Worm (Caenorhabditis elegans): Measurements from ENCODE around the gene Y37E11B.10.

Y37E11B.10 gene

DNA sequence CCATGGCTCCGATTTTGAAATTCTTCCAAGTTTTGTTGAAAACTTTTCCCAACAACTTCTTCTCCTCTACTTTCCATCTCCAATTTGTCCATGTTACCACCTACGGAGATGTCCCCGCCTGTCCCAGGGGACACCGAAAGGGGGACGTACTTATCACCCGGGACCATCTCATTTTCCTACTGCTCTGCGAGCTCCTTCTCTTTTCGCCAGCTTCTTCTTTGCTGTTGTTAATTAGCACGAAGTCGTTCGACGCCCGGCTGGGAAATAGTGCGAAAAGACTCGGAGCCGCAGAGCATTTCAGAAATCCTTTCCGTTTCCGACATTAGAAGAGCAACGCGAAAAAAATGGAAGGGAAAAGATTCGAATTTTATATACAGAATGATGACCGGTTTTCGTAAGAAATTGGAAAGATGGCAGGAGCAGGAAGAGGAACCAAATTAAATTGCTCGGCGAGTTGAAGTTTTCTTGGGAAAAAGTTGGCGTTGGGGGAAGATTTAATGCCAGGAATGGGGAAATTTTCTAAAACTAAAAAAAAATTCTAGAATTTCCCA, 15.6 kb upstream of the Y37E11B.10 start:
- TF ChIP-seq lag-1 (GFP tag; IDR thresholded peaks at IDR 0.05) (no peak), zfh-2 (GFP tag; conservative IDR thresholded peaks at IDR 0.05) (0 out of 2 replicates have a peak, but pooled peaks have one; percentile 11), hlh-26 (GFP tag; conservative IDR thresholded peaks at IDR 0.05) (no peak), let-526 (GFP tag; IDR thresholded peaks at IDR 0.05) (no peak), lin-35 (GFP tag; optimal IDR thresholded peaks at IDR 0.05) (no peak), hmg-1.2 (GFP tag; IDR thresholded peaks at IDR 0.05) (no peak)

DNA sequence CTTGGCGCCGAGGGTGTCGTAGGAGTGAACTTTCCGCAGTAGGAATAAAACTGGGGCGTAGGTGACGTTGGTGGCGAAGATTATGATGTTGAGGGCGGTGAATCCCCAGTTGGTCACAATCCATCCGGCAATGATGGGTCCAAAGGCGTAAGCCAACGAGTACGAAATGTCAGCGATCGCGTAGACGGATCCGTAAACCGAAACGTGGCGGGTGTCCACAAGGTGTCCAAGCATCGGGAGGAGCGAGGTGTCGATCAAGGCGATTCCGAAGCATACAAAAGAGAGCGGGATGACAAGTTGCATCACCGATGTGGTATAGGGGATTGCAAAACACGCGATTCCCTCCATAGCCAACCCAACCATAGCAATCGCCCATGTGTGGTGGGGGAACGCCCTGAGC, 12.5 kb upstream of the Y37E11B.10 start:
- TF ChIP-seq ZK185.1 (tag; optimal IDR thresholded peaks at IDR 0.05; ENCODE audit: poor library complexity, severe bottlenecking) (no peak), madf-6 (GFP tag; IDR thresholded peaks at IDR 0.05) (0 out of 2 replicates have a peak, but pooled peaks have one; percentile 27)

DNA sequence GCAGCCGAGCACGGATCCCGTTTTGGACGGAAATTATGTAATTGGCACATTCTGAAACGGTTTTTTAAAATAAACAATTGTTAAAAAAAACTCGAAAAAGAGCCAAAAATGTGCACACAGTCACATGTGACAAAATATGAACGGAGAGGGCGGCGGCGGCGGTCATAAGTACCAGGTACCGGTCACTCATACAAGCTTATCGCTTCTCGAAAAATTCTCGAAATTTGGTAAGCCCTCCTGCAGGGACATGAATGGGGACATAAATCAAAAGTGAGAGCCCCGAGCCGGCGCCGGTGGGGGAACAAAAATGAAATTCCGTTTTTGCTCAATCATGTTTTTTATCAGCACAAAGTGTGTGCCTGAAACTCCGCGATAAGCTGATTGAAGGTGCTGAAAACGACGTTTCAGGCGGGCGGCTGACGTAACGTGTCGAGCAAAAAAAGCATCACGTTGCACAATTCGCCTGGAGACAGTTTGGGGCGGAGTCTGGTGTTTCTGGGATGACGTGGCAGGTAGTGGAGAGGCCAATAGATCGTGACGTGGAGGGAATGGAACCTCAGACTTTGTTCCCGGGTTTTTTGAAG, 6.8 kb upstream of the Y37E11B.10 start, which contains the start of gene ltah-1.2:
Gene ltah-1.2 (minus strand): TSS at position 51 of the 584 bp plus-strand sequence.
- no peak for TF ChIP-seq ceh-27 (GFP tag; optimal IDR thresholded peaks at IDR 0.05)
- no peak for TF ChIP-seq akir-1 (GFP tag; optimal IDR thresholded peaks at IDR 0.05)
- no peak for TF ChIP-seq him-1 (tag; optimal IDR thresholded peaks at IDR 0.05)
- TF ChIP-seq dpff-1 (tag; optimal IDR thresholded peaks at IDR 0.05) = no peak
- TF ChIP-seq ceh-58 (GFP tag; IDR thresholded peaks at IDR 0.05) = no peak
- no peak for TF ChIP-seq madf-3 (GFP tag; IDR thresholded peaks at IDR 0.05)
- no peak for TF ChIP-seq attf-3 (GFP tag; conservative IDR thresholded peaks at IDR 0.05)
- no peak for TF ChIP-seq pha-4 (tag; optimal IDR thresholded peaks at IDR 0.05)
- TF ChIP-seq atf-7 (tag; optimal IDR thresholded peaks at IDR 0.05) = peak; percentile 81
- no peak for TF ChIP-seq chd-7 (tag; optimal IDR thresholded peaks at IDR 0.05)
- TF ChIP-seq ets-4 (GFP tag; optimal IDR thresholded peaks at IDR 0.05) = peak; percentile 88
- TF ChIP-seq tbp1 (GFP tag; optimal IDR thresholded peaks at IDR 0.05) = peak; percentile 5
- TF ChIP-seq unc-130 (GFP tag; optimal IDR thresholded peaks at IDR 0.05) = no peak
- TF ChIP-seq F52B5.7 (tag; optimal IDR thresholded peaks at IDR 0.05) = no peak
- no peak for TF ChIP-seq ekl-4 (GFP tag; IDR thresholded peaks at IDR 0.05)
- no peak for TF ChIP-seq cebp-1 (GFP tag; IDR thresholded peaks at IDR 0.05)
- TF ChIP-seq cebp-1 (tag; optimal IDR thresholded peaks at IDR 0.05) = peak; percentile 57
- TF ChIP-seq efl-1 (GFP tag; optimal IDR thresholded peaks at IDR 0.05) = no peak
- TF ChIP-seq aptf-2 (GFP tag; conservative IDR thresholded peaks at IDR 0.05) = no peak
- TF ChIP-seq ztf-22 (GFP tag; optimal IDR thresholded peaks at IDR 0.05) = peak; percentile 81
- peak; percentile 9 for TF ChIP-seq lin-54 (GFP tag; optimal IDR thresholded peaks at IDR 0.05)
- peak; percentile 67; the same call in 1 of the 2 replicates for TF ChIP-seq dox-1 (GFP tag; IDR thresholded peaks at IDR 0.05)
- TF ChIP-seq madf-10 (tag; optimal IDR thresholded peaks at IDR 0.05) = peak; percentile 13
- peak; percentile 92 for TF ChIP-seq nhr-80 (tag; optimal IDR thresholded peaks at IDR 0.05)
- TF ChIP-seq zfh-2 (GFP tag; conservative IDR thresholded peaks at IDR 0.05) = peak; percentile 49; the same call in 1 of the 2 replicates
- TF ChIP-seq mcd-1 (GFP tag; IDR thresholded peaks at IDR 0.05) = peak; percentile 45; the same call in 1 of the 2 replicates
- peak; percentile 76 for TF ChIP-seq B0336.3 (GFP tag; IDR thresholded peaks at IDR 0.05)
- TF ChIP-seq attf-6 (GFP tag; IDR thresholded peaks at IDR 0.05) = no peak
- TF ChIP-seq ceh-79 (tag; optimal IDR thresholded peaks at IDR 0.05) = no peak
- peak; percentile 36 for TF ChIP-seq tlf-1 (GFP tag; optimal IDR thresholded peaks at IDR 0.05)
- peak; percentile 96 to 97 for TF ChIP-seq let-607 (tag; optimal IDR thresholded peaks at IDR 0.05)
- TF ChIP-seq Y56A3A.18 (GFP tag; IDR thresholded peaks at IDR 0.05) = no peak
- no peak for TF ChIP-seq xnd-1 (tag; optimal IDR thresholded peaks at IDR 0.05)
- TF ChIP-seq nfyb-1 (GFP tag; IDR thresholded peaks at IDR 0.05) = peak; percentile 53; the same call in 1 of the 2 replicates
- no peak for TF ChIP-seq ztf-18 (tag; optimal IDR thresholded peaks at IDR 0.05)
- no peak for TF ChIP-seq hmg-20 (GFP tag; IDR thresholded peaks at IDR 0.05)

Measured in whole organism, young adult.